In genomic region chr3R:21365262-21365661, dm6 we compare ENCODE assay signal across 1 fruit fly cellular context.
TF ChIP-seq lines count a peak whose summit lies in the region.

No protein-coding gene starts in this region.

TF ChIP-seq in whole organism, embryonic, 481 proteins besides CTCF, POLR2A, EP300 and RAD21 (continued from another document and continues in another):
- peak; percentile 100 for TF ChIP-seq grau (tag; optimal IDR thresholded peaks at IDR 0.05; lab: Kevin White, UChicago)
- TF ChIP-seq CG12942 (GFP tag; optimal IDR thresholded peaks at IDR 0.05; lab: Kevin White, UChicago) = peak; percentile 95
- peak; percentile 77 for TF ChIP-seq Nf-YB (GFP tag; optimal IDR thresholded peaks at IDR 0.05; lab: Kevin White, UChicago)
- peak; percentile 95 for TF ChIP-seq seq (GFP tag; IDR thresholded peaks at IDR 0.05; lab: Robert Waterston, UW)
- peak; percentile 87 for TF ChIP-seq slp2 (GFP tag; optimal IDR thresholded peaks at IDR 0.05; lab: Kevin White, UChicago)
- no peak for TF ChIP-seq hkb (optimal IDR thresholded peaks at IDR 0.05; lab: Kevin White, UChicago)
- peak; percentile 92 for TF ChIP-seq hkb (GFP tag; IDR thresholded peaks at IDR 0.05; lab: Robert Waterston, UW)
- TF ChIP-seq CG11723 (GFP tag; optimal IDR thresholded peaks at IDR 0.05; lab: Kevin White, UChicago) = peak; percentile 91
- TF ChIP-seq CG34376 (GFP tag; optimal IDR thresholded peaks at IDR 0.05; lab: Kevin White, UChicago) = peak; percentile 98
- peak; percentile 92 for TF ChIP-seq E2f1 (GFP tag; IDR thresholded peaks at IDR 0.05; lab: Robert Waterston, UW)
- peak; percentile 93 to 94 for TF ChIP-seq Hr51 (GFP tag; optimal IDR thresholded peaks at IDR 0.05; lab: Kevin White, UChicago)
- peak; percentile 90 for TF ChIP-seq Ada2b (GFP tag; IDR thresholded peaks at IDR 0.05; lab: Robert Waterston, UW)
- TF ChIP-seq CG12236 (GFP tag; optimal IDR thresholded peaks at IDR 0.05; lab: Kevin White, UChicago) = peak; percentile 89
- TF ChIP-seq CG1529 (GFP tag; optimal IDR thresholded peaks at IDR 0.05; lab: Kevin White, UChicago) = peak; percentile 87
- TF ChIP-seq onecut (GFP tag; IDR thresholded peaks at IDR 0.05; lab: Robert Waterston, UW) = peak; percentile 82
- peak; percentile 95 for TF ChIP-seq bab2 (GFP tag; optimal IDR thresholded peaks at IDR 0.05; lab: Kevin White, UChicago)
- peak; percentile 73; the same call in 1 of the 2 replicates for TF ChIP-seq gt (GFP tag; IDR thresholded peaks at IDR 0.05; lab: Robert Waterston, UW)
- peak; percentile 85 for TF ChIP-seq H2.0 (GFP tag; IDR thresholded peaks at IDR 0.05; lab: Robert Waterston, UW)
- TF ChIP-seq dm (GFP tag; optimal IDR thresholded peaks at IDR 0.05; lab: Kevin White, UChicago) = peak; percentile 92
- TF ChIP-seq HmgZ (tag; optimal IDR thresholded peaks at IDR 0.05; lab: Kevin White, UChicago) = peak; percentile 97
- peak; percentile 93 for TF ChIP-seq CG9727 (GFP tag; optimal IDR thresholded peaks at IDR 0.05; lab: Kevin White, UChicago)
- peak; percentile 95 for TF ChIP-seq CG1233 (GFP tag; optimal IDR thresholded peaks at IDR 0.05; lab: Kevin White, UChicago)
- peak; percentile 94 for TF ChIP-seq Sox100B (GFP tag; optimal IDR thresholded peaks at IDR 0.05; lab: Kevin White, UChicago)
- TF ChIP-seq sens-2 (GFP tag; IDR thresholded peaks at IDR 0.05; lab: Robert Waterston, UW) = no peak; the same call in 1 of the 2 replicates
- TF ChIP-seq Sin3A (optimal IDR thresholded peaks at IDR 0.05; lab: Kevin White, UChicago) = peak; percentile 91
- peak; percentile 89 for TF ChIP-seq D19B (GFP tag; optimal IDR thresholded peaks at IDR 0.05; lab: Kevin White, UChicago)
- peak; percentile 93 for TF ChIP-seq kay (GFP tag; optimal IDR thresholded peaks at IDR 0.05; lab: Kevin White, UChicago)
- TF ChIP-seq az2 (GFP tag; optimal IDR thresholded peaks at IDR 0.05; lab: Kevin White, UChicago) = peak; percentile 96
- peak; percentile 79 for TF ChIP-seq crc (GFP tag; optimal IDR thresholded peaks at IDR 0.05; lab: Kevin White, UChicago)
- TF ChIP-seq CG17328 (GFP tag; IDR thresholded peaks at IDR 0.05; lab: Robert Waterston, UW) = peak; percentile 78
- TF ChIP-seq CG9932 (GFP tag; IDR thresholded peaks at IDR 0.05; lab: Robert Waterston, UW) = peak; percentile 98
- peak; percentile 79 for TF ChIP-seq tup (GFP tag; optimal IDR thresholded peaks at IDR 0.05; lab: Kevin White, UChicago)
- peak; percentile 78; the same call in 2 of the 3 replicates for TF ChIP-seq CG3726 (GFP tag; IDR thresholded peaks at IDR 0.05; lab: Robert Waterston, UW)
- TF ChIP-seq CG10462 (GFP tag; optimal IDR thresholded peaks at IDR 0.05; lab: Kevin White, UChicago) = peak; percentile 92
- peak; percentile 82 for TF ChIP-seq CG3407 (GFP tag; optimal IDR thresholded peaks at IDR 0.05; lab: Kevin White, UChicago)
- TF ChIP-seq Chrac-16 (GFP tag; optimal IDR thresholded peaks at IDR 0.05; lab: Kevin White, UChicago) = peak; percentile 97
- TF ChIP-seq hth (optimal IDR thresholded peaks at IDR 0.05; lab: Kevin White, UChicago) = no peak
- peak; percentile 80 for TF ChIP-seq eyg (GFP tag; optimal IDR thresholded peaks at IDR 0.05; lab: Kevin White, UChicago)
- peak; percentile 79 for TF ChIP-seq CG1603 (tag; optimal IDR thresholded peaks at IDR 0.05; lab: Kevin White, UChicago)
- TF ChIP-seq vfl (GFP tag; optimal IDR thresholded peaks at IDR 0.05; lab: Kevin White, UChicago) = peak; percentile 92
- no peak for TF ChIP-seq HLH4C (GFP tag; IDR thresholded peaks at IDR 0.05; lab: Robert Waterston, UW; ENCODE audit: partially characterized antibody)
- TF ChIP-seq mam (GFP tag; optimal IDR thresholded peaks at IDR 0.05; lab: Kevin White, UChicago) = peak; percentile 98
- peak; percentile 76 for TF ChIP-seq CG4282 (GFP tag; optimal IDR thresholded peaks at IDR 0.05; lab: Kevin White, UChicago)
- TF ChIP-seq Elba2 (GFP tag; optimal IDR thresholded peaks at IDR 0.05; lab: Kevin White, UChicago) = peak; percentile 88
- no peak for TF ChIP-seq CG7963 (GFP tag; IDR thresholded peaks at IDR 0.05; lab: Robert Waterston, UW; ENCODE audit: partially characterized antibody)
- peak; percentile 96 for TF ChIP-seq CG8924 (tag; optimal IDR thresholded peaks at IDR 0.05; lab: Kevin White, UChicago)
- TF ChIP-seq h (optimal IDR thresholded peaks at IDR 0.05; lab: Kevin White, UChicago) = no peak
- peak; percentile 96 for TF ChIP-seq tio (GFP tag; optimal IDR thresholded peaks at IDR 0.05; lab: Kevin White, UChicago)
- peak; percentile 95 for TF ChIP-seq CG17829 (tag; optimal IDR thresholded peaks at IDR 0.05; lab: Kevin White, UChicago)
- TF ChIP-seq esg (GFP tag; conservative IDR thresholded peaks at IDR 0.05; lab: Robert Waterston, UW) = peak; percentile 93
- TF ChIP-seq CkIIα-i1 (GFP tag; IDR thresholded peaks at IDR 0.05; lab: Robert Waterston, UW) = no peak
- TF ChIP-seq Mad (GFP tag; optimal IDR thresholded peaks at IDR 0.05; lab: Kevin White, UChicago) = peak; percentile 96
- TF ChIP-seq Lhr (GFP tag; optimal IDR thresholded peaks at IDR 0.05; lab: Kevin White, UChicago) = peak; percentile 74
- peak; percentile 81 for TF ChIP-seq CG6683 (GFP tag; optimal IDR thresholded peaks at IDR 0.05; lab: Kevin White, UChicago)
- TF ChIP-seq Doc2 (GFP tag; IDR thresholded peaks at IDR 0.05; lab: Robert Waterston, UW) = peak; percentile 85
- peak; percentile 81 for TF ChIP-seq dan (GFP tag; IDR thresholded peaks at IDR 0.05; lab: Robert Waterston, UW)
- no peak for TF ChIP-seq MESR4 (GFP tag; optimal IDR thresholded peaks at IDR 0.05; lab: Kevin White, UChicago)
- peak; percentile 96 for TF ChIP-seq CG11093 (GFP tag; IDR thresholded peaks at IDR 0.05; lab: Robert Waterston, UW)
- TF ChIP-seq Ets97D (GFP tag; optimal IDR thresholded peaks at IDR 0.05; lab: Kevin White, UChicago) = peak; percentile 87
- no peak for TF ChIP-seq sima (GFP tag; optimal IDR thresholded peaks at IDR 0.05; lab: Kevin White, UChicago)
- peak in 1 of 2 experiments; percentile 80 for TF ChIP-seq insv (GFP tag; optimal IDR thresholded peaks at IDR 0.05; lab: Kevin White, UChicago)
- no peak for TF ChIP-seq CG6791 (GFP tag; IDR thresholded peaks at IDR 0.05; lab: Robert Waterston, UW; ENCODE audit: partially characterized antibody)
- no peak for TF ChIP-seq tna (GFP tag; IDR thresholded peaks at IDR 0.05; lab: Robert Waterston, UW; ENCODE audit: partially characterized antibody)
- no peak for TF ChIP-seq CG16813 (GFP tag; IDR thresholded peaks at IDR 0.05; lab: Robert Waterston, UW; ENCODE audit: partially characterized antibody)
- 0 out of 2 replicates have a peak, but pooled peaks have one; percentile 9 for TF ChIP-seq Scr (GFP tag; IDR thresholded peaks at IDR 0.05; lab: Robert Waterston, UW; ENCODE audit: partially characterized antibody)
- peak; percentile 90 for TF ChIP-seq schlank (tag; optimal IDR thresholded peaks at IDR 0.05; lab: Kevin White, UChicago)
- TF ChIP-seq NK7.1 (GFP tag; optimal IDR thresholded peaks at IDR 0.05; lab: Kevin White, UChicago) = peak; percentile 79
- TF ChIP-seq Xbp1 (GFP tag; optimal IDR thresholded peaks at IDR 0.05; lab: Kevin White, UChicago) = peak; percentile 98
- TF ChIP-seq CG4404 (GFP tag; IDR thresholded peaks at IDR 0.05; lab: Robert Waterston, UW) = peak; percentile 97
- peak; percentile 86 for TF ChIP-seq ttk (GFP tag; IDR thresholded peaks at IDR 0.05; lab: Robert Waterston, UW)
- peak; percentile 93 for TF ChIP-seq Dad (GFP tag; optimal IDR thresholded peaks at IDR 0.05; lab: Kevin White, UChicago)
- TF ChIP-seq lola (GFP tag; optimal IDR thresholded peaks at IDR 0.05; lab: Kevin White, UChicago) = peak in 1 of 3 experiments; percentile 93
- peak; percentile 98 for TF ChIP-seq CG9817 (tag; optimal IDR thresholded peaks at IDR 0.05; lab: Kevin White, UChicago)
- TF ChIP-seq CG7987 (GFP tag; optimal IDR thresholded peaks at IDR 0.05; lab: Kevin White, UChicago) = peak; percentile 84
- peak; percentile 98 for TF ChIP-seq CG7928 (GFP tag; optimal IDR thresholded peaks at IDR 0.05; lab: Kevin White, UChicago)
- TF ChIP-seq mld (GFP tag; IDR thresholded peaks at IDR 0.05; lab: Robert Waterston, UW; ENCODE audit: partially characterized antibody) = no peak
- TF ChIP-seq Max (GFP tag; optimal IDR thresholded peaks at IDR 0.05; lab: Kevin White, UChicago) = peak; percentile 95
- peak; percentile 91 for TF ChIP-seq maf-S (GFP tag; optimal IDR thresholded peaks at IDR 0.05; lab: Kevin White, UChicago)
- peak; percentile 95 for TF ChIP-seq lab (GFP tag; optimal IDR thresholded peaks at IDR 0.05; lab: Kevin White, UChicago)
- peak; percentile 74 for TF ChIP-seq CG10959 (GFP tag; IDR thresholded peaks at IDR 0.05; lab: Robert Waterston, UW)
- peak; percentile 84 for TF ChIP-seq CG12219 (GFP tag; optimal IDR thresholded peaks at IDR 0.05; lab: Kevin White, UChicago)
- TF ChIP-seq gsb-n (tag; optimal IDR thresholded peaks at IDR 0.05; lab: Kevin White, UChicago) = peak; percentile 87
- peak; percentile 92 for TF ChIP-seq sd (tag; optimal IDR thresholded peaks at IDR 0.05; lab: Kevin White, UChicago)
- TF ChIP-seq Doc3 (GFP tag; IDR thresholded peaks at IDR 0.05; lab: Robert Waterston, UW; ENCODE audit: partially characterized antibody) = no peak
- peak; percentile 94 for TF ChIP-seq CG7556 (GFP tag; optimal IDR thresholded peaks at IDR 0.05; lab: Kevin White, UChicago)
- peak; percentile 95 for TF ChIP-seq CG10209 (GFP tag; optimal IDR thresholded peaks at IDR 0.05; lab: Kevin White, UChicago)
- TF ChIP-seq chinmo (GFP tag; IDR thresholded peaks at IDR 0.05; lab: Robert Waterston, UW; ENCODE audit: partially characterized antibody) = no peak
- no peak for TF ChIP-seq pita (GFP tag; optimal IDR thresholded peaks at IDR 0.05; lab: Kevin White, UChicago)
- TF ChIP-seq CG10321 (GFP tag; IDR thresholded peaks at IDR 0.05; lab: Robert Waterston, UW) = peak; percentile 71
- TF ChIP-seq lbe (GFP tag; optimal IDR thresholded peaks at IDR 0.05; lab: Kevin White, UChicago) = peak; percentile 92
- TF ChIP-seq CG6175 (GFP tag; IDR thresholded peaks at IDR 0.05; lab: Robert Waterston, UW) = peak; percentile 89
- TF ChIP-seq Trl (optimal IDR thresholded peaks at IDR 0.05; lab: Kevin White, UChicago) = no peak
- peak; percentile 91 for TF ChIP-seq Trl (GFP tag; optimal IDR thresholded peaks at IDR 0.05; lab: Kevin White, UChicago)
- TF ChIP-seq usp (GFP tag; optimal IDR thresholded peaks at IDR 0.05; lab: Kevin White, UChicago) = no peak
- peak; percentile 93 for TF ChIP-seq gro (GFP tag; optimal IDR thresholded peaks at IDR 0.05; lab: Kevin White, UChicago)
- TF ChIP-seq CG13296 (GFP tag; optimal IDR thresholded peaks at IDR 0.05; lab: Kevin White, UChicago) = peak; percentile 96
- peak; percentile 97 for TF ChIP-seq CG3838 (GFP tag; optimal IDR thresholded peaks at IDR 0.05; lab: Kevin White, UChicago)
- TF ChIP-seq vvl (GFP tag; IDR thresholded peaks at IDR 0.05; lab: Robert Waterston, UW) = peak; percentile 93
- TF ChIP-seq CG1647 (GFP tag; optimal IDR thresholded peaks at IDR 0.05; lab: Kevin White, UChicago) = peak; percentile 93
- peak; percentile 92 for TF ChIP-seq CG10654 (GFP tag; optimal IDR thresholded peaks at IDR 0.05; lab: Kevin White, UChicago)
- TF ChIP-seq CG14050 (GFP tag; IDR thresholded peaks at IDR 0.05; lab: Robert Waterston, UW) = peak; percentile 83
- TF ChIP-seq CG12769 (tag; optimal IDR thresholded peaks at IDR 0.05; lab: Kevin White, UChicago) = no peak
- TF ChIP-seq Gsc (GFP tag; IDR thresholded peaks at IDR 0.05; lab: Robert Waterston, UW) = peak; percentile 87
- peak; percentile 97 for TF ChIP-seq Ptx1 (GFP tag; IDR thresholded peaks at IDR 0.05; lab: Robert Waterston, UW)
- peak; percentile 70 for TF ChIP-seq Sry-δ (GFP tag; optimal IDR thresholded peaks at IDR 0.05; lab: Kevin White, UChicago)
- peak; percentile 94 for TF ChIP-seq CG34422 (GFP tag; IDR thresholded peaks at IDR 0.05; lab: Robert Waterston, UW)
- no peak for TF ChIP-seq CG34224 (GFP tag; IDR thresholded peaks at IDR 0.05; lab: Robert Waterston, UW; ENCODE audit: partially characterized antibody)
- TF ChIP-seq CG10267 (tag; optimal IDR thresholded peaks at IDR 0.05; lab: Kevin White, UChicago) = peak; percentile 94
- TF ChIP-seq CG11456 (GFP tag; IDR thresholded peaks at IDR 0.05; lab: Robert Waterston, UW) = peak; percentile 89
- TF ChIP-seq Dp (GFP tag; optimal IDR thresholded peaks at IDR 0.05; lab: Kevin White, UChicago) = peak; percentile 35
- no peak for TF ChIP-seq sc (optimal IDR thresholded peaks at IDR 0.05; lab: Kevin White, UChicago)
- peak; percentile 85 for TF ChIP-seq sc (GFP tag; optimal IDR thresholded peaks at IDR 0.05; lab: Kevin White, UChicago)
- peak; percentile 92 for TF ChIP-seq ranshi (GFP tag; IDR thresholded peaks at IDR 0.05; lab: Robert Waterston, UW)
- peak; percentile 95 for TF ChIP-seq fd3F (GFP tag; optimal IDR thresholded peaks at IDR 0.05; lab: Kevin White, UChicago)
- no peak for TF ChIP-seq z (GFP tag; IDR thresholded peaks at IDR 0.05; lab: Robert Waterston, UW)
- TF ChIP-seq CG30020 (tag; optimal IDR thresholded peaks at IDR 0.05; lab: Kevin White, UChicago) = peak; percentile 90
- peak; percentile 98 for TF ChIP-seq CG2120 (GFP tag; optimal IDR thresholded peaks at IDR 0.05; lab: Kevin White, UChicago)
- TF ChIP-seq unpg (GFP tag; optimal IDR thresholded peaks at IDR 0.05; lab: Kevin White, UChicago) = peak; percentile 94
- TF ChIP-seq CG12155 (GFP tag; optimal IDR thresholded peaks at IDR 0.05; lab: Kevin White, UChicago) = peak; percentile 96
- TF ChIP-seq chif (GFP tag; optimal IDR thresholded peaks at IDR 0.05; lab: Kevin White, UChicago) = peak; percentile 92 to 94
- no peak for TF ChIP-seq prd (optimal IDR thresholded peaks at IDR 0.05; lab: Kevin White, UChicago)
- TF ChIP-seq prd (GFP tag; IDR thresholded peaks at IDR 0.05; lab: Robert Waterston, UW) = peak; percentile 97
- peak; percentile 90 to 97 for TF ChIP-seq Pdp1 (GFP tag; optimal IDR thresholded peaks at IDR 0.05; lab: Kevin White, UChicago)
- peak; percentile 75 for TF ChIP-seq Mes4 (GFP tag; optimal IDR thresholded peaks at IDR 0.05; lab: Kevin White, UChicago)
- TF ChIP-seq CG9797 (GFP tag; optimal IDR thresholded peaks at IDR 0.05; lab: Kevin White, UChicago) = peak; percentile 64
- TF ChIP-seq cwo (GFP tag; optimal IDR thresholded peaks at IDR 0.05; lab: Kevin White, UChicago) = peak; percentile 89
- TF ChIP-seq Asciz (GFP tag; optimal IDR thresholded peaks at IDR 0.05; lab: Kevin White, UChicago) = no peak
- peak; percentile 89 for TF ChIP-seq CG15514 (GFP tag; optimal IDR thresholded peaks at IDR 0.05; lab: Kevin White, UChicago)
- no peak for TF ChIP-seq Dll (GFP tag; IDR thresholded peaks at IDR 0.05; lab: Robert Waterston, UW; ENCODE audit: partially characterized antibody)
- peak; percentile 92 for TF ChIP-seq CG9609 (GFP tag; optimal IDR thresholded peaks at IDR 0.05; lab: Kevin White, UChicago)
- TF ChIP-seq CG18011 (GFP tag; optimal IDR thresholded peaks at IDR 0.05; lab: Kevin White, UChicago) = peak; percentile 82
